Fruit fly (Drosophila melanogaster): ENCODE measurements around the gene Rh7.

dm6 chr3L:12162156-12162682 lies 13.1 kb downstream of the Rh7 start:
- TF ChIP-seq OdsH (GFP tag; optimal IDR thresholded peaks at IDR 0.05) (no peak), CG8632 (GFP tag; optimal IDR thresholded peaks at IDR 0.05) (no peak), acj6 (GFP tag; optimal IDR thresholded peaks at IDR 0.05) (no peak), Sox102F (GFP tag; optimal IDR thresholded peaks at IDR 0.05) (no peak), eg (GFP tag; IDR thresholded peaks at IDR 0.05) (no peak), lz (GFP tag; optimal IDR thresholded peaks at IDR 0.05) (no peak), Sox15 (GFP tag; optimal IDR thresholded peaks at IDR 0.05) (no peak), Ets96B (tag; optimal IDR thresholded peaks at IDR 0.05) (no peak), salr (GFP tag; optimal IDR thresholded peaks at IDR 0.05) (no peak), Sox14 (GFP tag; optimal IDR thresholded peaks at IDR 0.05) (no peak), topi (GFP tag; optimal IDR thresholded peaks at IDR 0.05) (no peak), Lpt (GFP tag; optimal IDR thresholded peaks at IDR 0.05) (no peak), Eip78C (GFP tag) (no peak)
